Worm (Caenorhabditis elegans): ENCODE data around the gene ZK1321.1.

The ZK1321.1 gene

DNA sequence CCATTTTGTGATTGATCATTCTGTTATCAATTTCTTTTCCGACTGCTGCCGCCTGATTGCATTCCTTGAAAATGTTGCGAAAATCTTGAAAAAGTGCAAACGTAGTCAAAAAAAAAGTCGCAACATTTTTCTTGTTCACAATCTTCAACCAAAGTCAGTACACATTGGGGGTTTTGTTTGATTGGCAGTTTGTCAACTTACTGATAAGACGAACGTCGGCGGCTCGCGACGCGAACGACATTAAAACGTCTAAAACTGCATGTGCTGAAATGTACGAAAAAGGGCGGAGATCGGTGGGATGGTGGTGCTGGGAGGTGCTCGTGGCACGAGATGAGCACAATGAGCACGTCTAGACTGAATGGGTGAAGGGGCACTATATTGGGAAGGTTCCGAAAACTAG, 15.0 kb upstream of the ZK1321.1 start (continued):
- TF ChIP-seq lim-7 (GFP tag; IDR thresholded peaks at IDR 0.05) (peak; percentile 49; the same call in 1 of the 2 replicates), nhr-25 (tag; optimal IDR thresholded peaks at IDR 0.05; ENCODE audit: borderline replicate concordance, insufficient read depth) (no peak), ztf-7 (tag; optimal IDR thresholded peaks at IDR 0.05) (no peak), mxl-2 (GFP tag; conservative IDR thresholded peaks at IDR 0.05) (0 out of 2 replicates have a peak, but pooled peaks have one; percentile 2), snpc-1.2 (GFP tag; IDR thresholded peaks at IDR 0.05) (0 out of 2 replicates have a peak, but pooled peaks have one; percentile 13), hif-1 (tag; optimal IDR thresholded peaks at IDR 0.05) (no peak), vab-7 (GFP tag; IDR thresholded peaks at IDR 0.05) (no peak), Y48G9A.11 (GFP tag; IDR thresholded peaks at IDR 0.05) (no peak), F26F4.8 (GFP tag; conservative IDR thresholded peaks at IDR 0.05) (no peak), T20F7.1 (GFP tag; optimal IDR thresholded peaks at IDR 0.05) (no peak), lin-38 (GFP tag; IDR thresholded peaks at IDR 0.05) (peak; percentile 48; the same call in 1 of the 2 replicates), tag-97 (GFP tag; IDR thresholded peaks at IDR 0.05) (no peak), dmd-6 (GFP tag; IDR thresholded peaks at IDR 0.05) (peak; percentile 91), ceh-62 (tag; optimal IDR thresholded peaks at IDR 0.05) (no peak), madf-9 (GFP tag; conservative IDR thresholded peaks at IDR 0.05) (0 out of 2 replicates have a peak, but pooled peaks have one; percentile 21), cey-2 (tag; optimal IDR thresholded peaks at IDR 0.05; ENCODE audit: borderline replicate concordance, insufficient read depth) (no peak), zfp-3 (GFP tag; conservative IDR thresholded peaks at IDR 0.05) (0 out of 2 replicates have a peak, but pooled peaks have one; percentile 25), duxl-1 (tag; optimal IDR thresholded peaks at IDR 0.05; ENCODE audit: poor library complexity) (no peak), rbr-2 (tag; optimal IDR thresholded peaks at IDR 0.05) (no peak), nhr-48 (tag; optimal IDR thresholded peaks at IDR 0.05) (peak; percentile 14), egl-27 (tag; optimal IDR thresholded peaks at IDR 0.05) (no peak), nhr-111 (GFP tag; optimal IDR thresholded peaks at IDR 0.05) (no peak), daf-12 (tag; optimal IDR thresholded peaks at IDR 0.05) (no peak), daf-16 (GFP tag; optimal IDR thresholded peaks at IDR 0.05) (peak in 1 of 2 experiments; percentile 63), daf-16 (tag; optimal IDR thresholded peaks at IDR 0.05) (peak; percentile 66), R02D3.7 (tag; optimal IDR thresholded peaks at IDR 0.05) (no peak), arid-1 (GFP tag; conservative IDR thresholded peaks at IDR 0.05) (0 out of 2 replicates have a peak, but pooled peaks have one; percentile 7), lir-3 (tag; optimal IDR thresholded peaks at IDR 0.05) (no peak), zip-11 (GFP tag; IDR thresholded peaks at IDR 0.05) (no peak), skn-1 (tag; optimal IDR thresholded peaks at IDR 0.05) (no peak), madf-5 (GFP tag; IDR thresholded peaks at IDR 0.05) (no peak), php-3 (GFP tag; IDR thresholded peaks at IDR 0.05) (peak; percentile 92), spr-1 (tag; optimal IDR thresholded peaks at IDR 0.05) (no peak), ctbp-1 (GFP tag; IDR thresholded peaks at IDR 0.05) (no peak), F49E8.2 (tag; optimal IDR thresholded peaks at IDR 0.05; ENCODE audit: borderline replicate concordance) (no peak), saeg-2 (GFP tag; IDR thresholded peaks at IDR 0.05) (0 out of 2 replicates have a peak, but pooled peaks have one; percentile 15), mxl-3 (GFP tag; optimal IDR thresholded peaks at IDR 0.05) (peak; percentile 61), attf-4 (tag; optimal IDR thresholded peaks at IDR 0.05) (no peak), ceh-28 (tag; optimal IDR thresholded peaks at IDR 0.05) (no peak), nhr-237 (tag; optimal IDR thresholded peaks at IDR 0.05) (no peak), ZK546.5 (tag; optimal IDR thresholded peaks at IDR 0.05) (no peak), nhr-102 (tag; optimal IDR thresholded peaks at IDR 0.05) (peak; percentile 63), unc-39 (tag; optimal IDR thresholded peaks at IDR 0.05) (no peak), lin-1 (GFP tag; IDR thresholded peaks at IDR 0.05) (peak; percentile 83; the same call in 1 of the 2 replicates), daf-19 (GFP tag; conservative IDR thresholded peaks at IDR 0.05) (no peak), aly-2 (tag; optimal IDR thresholded peaks at IDR 0.05) (no peak), hlh-11 (tag; optimal IDR thresholded peaks at IDR 0.05) (peak; percentile 90), jun-1 (tag; optimal IDR thresholded peaks at IDR 0.05) (no peak), lin-15B (tag; optimal IDR thresholded peaks at IDR 0.05) (no peak), nhr-77 (tag; optimal IDR thresholded peaks at IDR 0.05) (peak; percentile 87), T26A8.4 (GFP tag; IDR thresholded peaks at IDR 0.05) (peak; percentile 62)
